Fruit fly (Drosophila melanogaster): ENCODE measurements around the gene CG14384.

Gene CG14384

dm6 chr3R:12957388-12957787, 10.1 kb downstream of the CG14384 start (continued):
- TF ChIP-seq achi (GFP tag; optimal IDR thresholded peaks at IDR 0.05) (peak; percentile 2), fd59A (GFP tag; optimal IDR thresholded peaks at IDR 0.05) (peak; percentile 10), CG6854 (GFP tag; optimal IDR thresholded peaks at IDR 0.05) (no peak), CG8632 (GFP tag; optimal IDR thresholded peaks at IDR 0.05) (no peak), CG3032 (tag; optimal IDR thresholded peaks at IDR 0.05) (peak; percentile 40), Smox (GFP tag; optimal IDR thresholded peaks at IDR 0.05) (no peak), CG11294 (GFP tag; IDR thresholded peaks at IDR 0.05) (no peak), acj6 (GFP tag; optimal IDR thresholded peaks at IDR 0.05) (peak; percentile 10), ss (GFP tag; optimal IDR thresholded peaks at IDR 0.05) (no peak), CG8119 (GFP tag; IDR thresholded peaks at IDR 0.05) (0 out of 3 replicates have a peak, but pooled peaks have one; percentile 34), dsx (GFP tag; optimal IDR thresholded peaks at IDR 0.05; ENCODE audit: poor library complexity, severe bottlenecking) (peak; percentile 23), Ets96B (tag; optimal IDR thresholded peaks at IDR 0.05) (no peak), CG34406 (GFP tag; optimal IDR thresholded peaks at IDR 0.05) (no peak), Lpt (GFP tag; optimal IDR thresholded peaks at IDR 0.05) (no peak), Hr39 (GFP tag; optimal IDR thresholded peaks at IDR 0.05) (peak; percentile 35), dac (GFP tag; optimal IDR thresholded peaks at IDR 0.05) (no peak), spab (GFP tag; optimal IDR thresholded peaks at IDR 0.05) (peak; percentile 36), CG6163 (GFP tag; IDR thresholded peaks at IDR 0.05) (peak; percentile 66; the same call in 2 of the 3 replicates), Eip75B (GFP tag; optimal IDR thresholded peaks at IDR 0.05) (peak; percentile 19), CG16779 (tag; optimal IDR thresholded peaks at IDR 0.05) (no peak), Blimp-1 (GFP tag; optimal IDR thresholded peaks at IDR 0.05) (no peak)
